Worm (Caenorhabditis elegans): Measurements from ENCODE around the gene srw-3.
A peak's percentile ranks its signal among the peaks of the same experiment; 100 is the strongest.

srw-3 gene

ce11 chrV:7747132-7747531, 41.7 kb downstream of the srw-3 start:
- no peak for TF ChIP-seq sea-2 (GFP tag; IDR thresholded peaks at IDR 0.05)
- TF ChIP-seq F49E8.2 (tag; optimal IDR thresholded peaks at IDR 0.05; ENCODE audit: insufficient read depth): no peak
- no peak for TF ChIP-seq hlh-12 (tag; optimal IDR thresholded peaks at IDR 0.05)
- no peak for TF ChIP-seq ztf-6 (GFP tag; IDR thresholded peaks at IDR 0.05)
- no peak for TF ChIP-seq attf-6 (GFP tag; IDR thresholded peaks at IDR 0.05)
- no peak for TF ChIP-seq pbrm-1 (GFP tag; IDR thresholded peaks at IDR 0.05)
- no peak for TF ChIP-seq B0019.2 (GFP tag; conservative IDR thresholded peaks at IDR 0.05)
- no peak for TF ChIP-seq pha-4 (tag; optimal IDR thresholded peaks at IDR 0.05)
- no peak for TF ChIP-seq atf-7 (tag; optimal IDR thresholded peaks at IDR 0.05)
- TF ChIP-seq mcd-1 (GFP tag; IDR thresholded peaks at IDR 0.05): no peak
- no peak for TF ChIP-seq athp-1 (tag; optimal IDR thresholded peaks at IDR 0.05)
- no peak for TF ChIP-seq attf-5 (GFP tag; optimal IDR thresholded peaks at IDR 0.05)
- no peak for TF ChIP-seq lin-26 (GFP tag; IDR thresholded peaks at IDR 0.05)
- TF ChIP-seq F23B12.7 (tag; optimal IDR thresholded peaks at IDR 0.05; ENCODE audit: insufficient read depth): no peak
- TF ChIP-seq madf-3 (GFP tag; IDR thresholded peaks at IDR 0.05): no peak
- no peak for TF ChIP-seq die-1 (tag; optimal IDR thresholded peaks at IDR 0.05)
- no peak for TF ChIP-seq F39B2.1 (GFP tag; IDR thresholded peaks at IDR 0.05)

- TF ChIP-seq F57A8.1 (GFP tag; optimal IDR thresholded peaks at IDR 0.05): no peak
- peak; percentile 3 for TF ChIP-seq nhr-90 (tag; optimal IDR thresholded peaks at IDR 0.05)
- no peak for TF ChIP-seq madf-6 (GFP tag; IDR thresholded peaks at IDR 0.05)
- TF ChIP-seq T26A5.8 (tag; optimal IDR thresholded peaks at IDR 0.05): no peak
- TF ChIP-seq ztf-22 (GFP tag; optimal IDR thresholded peaks at IDR 0.05): peak; percentile 67
- peak; percentile 92 for TF ChIP-seq nhr-80 (tag; optimal IDR thresholded peaks at IDR 0.05)
- no peak for TF ChIP-seq snpc-1.3 (tag; optimal IDR thresholded peaks at IDR 0.05; ENCODE audit: insufficient read depth)
- TF ChIP-seq ceh-91 (GFP tag; IDR thresholded peaks at IDR 0.05): no peak
- TF ChIP-seq B0261.1 (tag; optimal IDR thresholded peaks at IDR 0.05): no peak
- peak; percentile 58 for TF ChIP-seq unc-62 (GFP tag; optimal IDR thresholded peaks at IDR 0.05)
- no peak for TF ChIP-seq ceh-100 (GFP tag; IDR thresholded peaks at IDR 0.05)
- TF ChIP-seq C06A6.2 (GFP tag; conservative IDR thresholded peaks at IDR 0.05): no peak
- TF ChIP-seq atf-7 (tag; optimal IDR thresholded peaks at IDR 0.05): peak; percentile 87
- TF ChIP-seq madf-8 (GFP tag; conservative IDR thresholded peaks at IDR 0.05): no peak
- no peak for TF ChIP-seq efl-1 (GFP tag; optimal IDR thresholded peaks at IDR 0.05)
- TF ChIP-seq let-607 (tag; optimal IDR thresholded peaks at IDR 0.05): peak; percentile 90 to 94
- TF ChIP-seq F49E8.2 (tag; optimal IDR thresholded peaks at IDR 0.05; ENCODE audit: insufficient read depth): no peak
- TF ChIP-seq ztf-26 (tag; optimal IDR thresholded peaks at IDR 0.05): no peak
- TF ChIP-seq ets-4 (GFP tag; optimal IDR thresholded peaks at IDR 0.05): peak; percentile 79
Observed at ce11 chrV:7747987-7748607, 42.7 kb downstream of the srw-3 start.

ce11 chrV:7749708-7750107, 44.3 kb downstream of the srw-3 start:
- TF ChIP-seq lir-1 (GFP tag; conservative IDR thresholded peaks at IDR 0.05): no peak
- TF ChIP-seq let-607 (tag; optimal IDR thresholded peaks at IDR 0.05): peak; percentile 85 to 92
- peak; percentile 62 for TF ChIP-seq nhr-80 (tag; optimal IDR thresholded peaks at IDR 0.05)

Data from whole organism, young adult.